Worm (Caenorhabditis elegans): ENCODE results near the gene glrx-22.

- TF ChIP-seq Y105C5A.15 (GFP tag; IDR thresholded peaks at IDR 0.05) (no peak), vab-7 (GFP tag; IDR thresholded peaks at IDR 0.05) (no peak), mep-1 (tag; optimal IDR thresholded peaks at IDR 0.05) (peak; percentile 5), dmd-8 (GFP tag; IDR thresholded peaks at IDR 0.05) (no peak), unc-130 (GFP tag; optimal IDR thresholded peaks at IDR 0.05) (no peak), spr-3 (GFP tag; optimal IDR thresholded peaks at IDR 0.05) (no peak), unc-62 (GFP tag; optimal IDR thresholded peaks at IDR 0.05 in 1 of 2) (no peak), unc-62 (tag; optimal IDR thresholded peaks at IDR 0.05) (no peak)
Observed at ce11 chrIV:8232428-8232827, 31.4 kb upstream of the glrx-22 start.
